Worm (Caenorhabditis elegans) whole organism, young adult: ENCODE data around the gene nhr-213.
"Not testable (repeated sequence)": the region's sequence is repeated elsewhere in the genome, so short reads cannot be mapped to it uniquely, and the experiment has no call there.

Experiments
- T07F8.4 ChIP-seq: sonication (generic microtip); optimal IDR thresholded peaks from 2 replicates; lab custom pipeline; 2016; ENCODE audit warnings: mild to moderate bottlenecking, missing genetic modification characterization, moderate library complexity, missing compliant biosample characterization
- egl-18 ChIP-seq: fragments of 200-800 bp; sonication (Bioruptor generic); IDR thresholded peaks from 2 replicates; pipeline ENCODE4 v1.3.6; 2022; ENCODE audit warnings: missing genetic modification reagents, missing genetic modification characterization, missing compliant biosample characterization
- lin-40 ChIP-seq: sonication (generic microtip); optimal IDR thresholded peaks from 2 replicates; lab custom pipeline; 2016; ENCODE audit warnings: missing genetic modification characterization, mild to moderate bottlenecking, missing compliant biosample characterization, missing genotype, missing genetic modification reagents
- lin-54 ChIP-seq: fragments of 200-800 bp; sonication (Bioruptor generic); optimal IDR thresholded peaks from 2 replicates; lab custom pipeline; 2018; ENCODE audit warnings: mild to moderate bottlenecking, missing genetic modification characterization, missing compliant biosample characterization
- snpc-1.1 ChIP-seq: sonication (generic microtip); optimal IDR thresholded peaks from 2 replicates; lab custom pipeline; 2017; ENCODE audit warnings: missing genetic modification characterization, mild to moderate bottlenecking, missing compliant biosample characterization, antibody characterized with exemption, moderate library complexity, missing genotype, missing genetic modification reagents; ENCODE audit not compliant: insufficient read depth
- ztf-28 ChIP-seq: fragments of 200-800 bp; sonication (Bioruptor generic); IDR thresholded peaks from 2 replicates; pipeline ENCODE4 v1.3.6; 2022; ENCODE audit warnings: missing genetic modification reagents, missing genetic modification characterization, missing compliant biosample characterization

The nhr-213 gene

ce11 chrV:15858292-15858691 is 38.3 kb downstream of the nhr-213 start, which contains the start of gene srh-148 (continued):
- TF ChIP-seq T07F8.4 (tag; lab: Kevin White, UChicago) (no peak), lin-40 (tag; lab: Kevin White, UChicago) (no peak), snpc-1.1 (tag; lab: Kevin White, UChicago) (no peak)

ce11 chrV:15850276-15850811 is 46.2 kb downstream of the nhr-213 start, which contains the start of gene srh-147:
Gene srh-147, minus strand, starts transcription at chrV:15850326.
- not testable (repeated sequence) for TF ChIP-seq ztf-28 (GFP tag; lab: Robert Waterston, UW); lin-54 (GFP tag; lab: Kevin White, UChicago); egl-18 (GFP tag; lab: Robert Waterston, UW)
